Fruit fly (Drosophila melanogaster): Measurements from ENCODE around the gene RnpS1.
A peak's percentile ranks its signal among the peaks of the same experiment; 100 is the strongest.

The RnpS1 gene

DNA sequence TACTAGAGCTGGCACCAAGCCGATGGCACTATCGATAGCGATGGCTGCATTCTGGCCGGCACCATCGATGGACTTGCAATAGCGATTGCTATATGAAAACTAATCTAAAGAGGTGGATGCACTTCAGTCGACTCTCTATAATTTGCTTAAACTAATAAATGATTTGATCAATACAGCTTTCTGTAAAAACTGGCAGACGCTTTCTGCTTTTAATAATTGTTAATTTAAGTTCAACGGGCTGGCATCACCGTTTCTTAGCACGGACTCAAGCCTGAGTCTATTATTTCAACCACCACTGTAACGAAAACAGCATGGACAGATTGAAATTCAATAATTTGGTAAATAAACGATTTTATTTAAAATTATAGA is 38.8 kb upstream of the RnpS1 start, which contains the start of the genes Ras85D and Rlb1 (continued):
- TF ChIP-seq CG16863 (GFP tag; optimal IDR thresholded peaks at IDR 0.05) = peak; percentile 72
- TF ChIP-seq slou (GFP tag; optimal IDR thresholded peaks at IDR 0.05) = peak; percentile 37
- TF ChIP-seq CG15479 (GFP tag; optimal IDR thresholded peaks at IDR 0.05) = no peak
- TF ChIP-seq NC2β (GFP tag; optimal IDR thresholded peaks at IDR 0.05) = peak; percentile 76
- peak; percentile 94 for TF ChIP-seq HmgD (GFP tag; optimal IDR thresholded peaks at IDR 0.05)
- TF ChIP-seq CG8924 (tag; optimal IDR thresholded peaks at IDR 0.05) = peak; percentile 76
- TF ChIP-seq h (optimal IDR thresholded peaks at IDR 0.05) = no peak
- TF ChIP-seq CG14860 (GFP tag; IDR thresholded peaks at IDR 0.05; ENCODE audit: partially characterized antibody) = no peak
- no peak for TF ChIP-seq CkIIα-i1 (GFP tag; IDR thresholded peaks at IDR 0.05)
- TF ChIP-seq bowl (GFP tag; IDR thresholded peaks at IDR 0.05) = no peak
- TF ChIP-seq CG11093 (GFP tag; IDR thresholded peaks at IDR 0.05) = 0 out of 3 replicates have a peak, but pooled peaks have one; percentile 15
- peak; percentile 60 for TF ChIP-seq Atf3 (GFP tag; optimal IDR thresholded peaks at IDR 0.05)
- TF ChIP-seq mld (GFP tag; IDR thresholded peaks at IDR 0.05; ENCODE audit: partially characterized antibody) = no peak
- no peak for TF ChIP-seq CG2129 (GFP tag; IDR thresholded peaks at IDR 0.05; ENCODE audit: partially characterized antibody)
- TF ChIP-seq jing (GFP tag; optimal IDR thresholded peaks at IDR 0.05) = no peak
- peak; percentile 84 for TF ChIP-seq Xbp1 (GFP tag; optimal IDR thresholded peaks at IDR 0.05)
- no peak for TF ChIP-seq CG11696 (GFP tag; IDR thresholded peaks at IDR 0.05)
- TF ChIP-seq HLH4C (GFP tag; IDR thresholded peaks at IDR 0.05; ENCODE audit: partially characterized antibody) = no peak
- peak; percentile 73 for TF ChIP-seq CG34376 (GFP tag; optimal IDR thresholded peaks at IDR 0.05)
- peak; percentile 54 for TF ChIP-seq kay (GFP tag; optimal IDR thresholded peaks at IDR 0.05)
- TF ChIP-seq Bteb2 (GFP tag; optimal IDR thresholded peaks at IDR 0.05) = peak; percentile 69
- peak; percentile 82 for TF ChIP-seq CG13424 (tag; optimal IDR thresholded peaks at IDR 0.05)
- no peak for TF ChIP-seq CG1832 (GFP tag; optimal IDR thresholded peaks at IDR 0.05)
- no peak for TF ChIP-seq CG6791 (GFP tag; IDR thresholded peaks at IDR 0.05; ENCODE audit: partially characterized antibody)
- no peak for TF ChIP-seq CG9932 (GFP tag; IDR thresholded peaks at IDR 0.05)
- TF ChIP-seq emc (GFP tag; optimal IDR thresholded peaks at IDR 0.05) = peak; percentile 37
- TF ChIP-seq CG9876 (GFP tag; optimal IDR thresholded peaks at IDR 0.05) = peak; percentile 79
- TF ChIP-seq psq (GFP tag; optimal IDR thresholded peaks at IDR 0.05) = peak; percentile 16
- TF ChIP-seq CG7963 (GFP tag; IDR thresholded peaks at IDR 0.05; ENCODE audit: partially characterized antibody) = no peak
- TF ChIP-seq Lim3 (GFP tag; IDR thresholded peaks at IDR 0.05) = no peak
- peak in 1 of 3 experiments; percentile 53 for TF ChIP-seq Stat92E (GFP tag; optimal IDR thresholded peaks at IDR 0.05)
- TF ChIP-seq CG1647 (GFP tag; optimal IDR thresholded peaks at IDR 0.05) = peak; percentile 80
- no peak for TF ChIP-seq hth (optimal IDR thresholded peaks at IDR 0.05)
- TF ChIP-seq ci (GFP tag; IDR thresholded peaks at IDR 0.05) = no peak
- peak; percentile 83 for TF ChIP-seq dpn (GFP tag; optimal IDR thresholded peaks at IDR 0.05)
- TF ChIP-seq CrebB (tag; optimal IDR thresholded peaks at IDR 0.05) = peak; percentile 62
- TF ChIP-seq Drgx (GFP tag; IDR thresholded peaks at IDR 0.05) = no peak
- TF ChIP-seq vnd (GFP tag; IDR thresholded peaks at IDR 0.05; ENCODE audit: partially characterized antibody) = no peak
- no peak for TF ChIP-seq Hmr (GFP tag; optimal IDR thresholded peaks at IDR 0.05)
- TF ChIP-seq CG32532 (GFP tag; IDR thresholded peaks at IDR 0.05) = no peak
- no peak for TF ChIP-seq tgo (GFP tag; IDR thresholded peaks at IDR 0.05)
- no peak for TF ChIP-seq gt (GFP tag; IDR thresholded peaks at IDR 0.05)
- peak; percentile 73 for TF ChIP-seq Dip3 (GFP tag; optimal IDR thresholded peaks at IDR 0.05)
- TF ChIP-seq ranshi (GFP tag; IDR thresholded peaks at IDR 0.05) = no peak
- TF ChIP-seq CG13296 (GFP tag; optimal IDR thresholded peaks at IDR 0.05) = peak; percentile 52
- TF ChIP-seq Lhr (GFP tag; optimal IDR thresholded peaks at IDR 0.05) = peak; percentile 69
- peak; percentile 1 for TF ChIP-seq CG10565 (GFP tag; optimal IDR thresholded peaks at IDR 0.05)
- peak; percentile 63 for TF ChIP-seq pita (GFP tag; optimal IDR thresholded peaks at IDR 0.05)
- peak; percentile 42 for TF ChIP-seq BtbVII (GFP tag; optimal IDR thresholded peaks at IDR 0.05)
- peak; percentile 51 for TF ChIP-seq schlank (tag; optimal IDR thresholded peaks at IDR 0.05)
- TF ChIP-seq Abd-B (GFP tag; optimal IDR thresholded peaks at IDR 0.05) = no peak
- peak; percentile 48 for TF ChIP-seq Six4 (GFP tag; optimal IDR thresholded peaks at IDR 0.05)
